Worm (Caenorhabditis elegans) whole organism, mixed stage, embryonic: Measurements from ENCODE around the gene K05F6.8.
"Not testable (repeated sequence)": the region's sequence is repeated elsewhere in the genome, so short reads cannot be mapped to it uniquely, and the experiment has no call there.

Source experiments
- bed-3 ChIP-seq: fragments of 200-800 bp; sonication (Bioruptor generic); optimal IDR thresholded peaks from 3 replicates; lab custom pipeline; 2018; ENCODE audit warnings: mild to moderate bottlenecking, missing genetic modification characterization, moderate library complexity, missing compliant biosample characterization
- blmp-1 ChIP-seq: fragments of 150-350 bp; optimal IDR thresholded peaks from 2 replicates; lab custom pipeline; 2014; ENCODE audit warnings: missing biosample characterization, missing genetic modification characterization
- ceh-39 ChIP-seq: fragments of 150-350 bp; optimal IDR thresholded peaks from 2 replicates; lab custom pipeline; 2014; ENCODE audit warnings: missing biosample characterization, missing genetic modification characterization
- ceh-43 ChIP-seq: fragments of 200-800 bp; sonication (Bioruptor generic); optimal IDR thresholded peaks from 2 replicates; lab custom pipeline; 2018; ENCODE audit warnings: mild to moderate bottlenecking, missing genetic modification characterization, moderate library complexity, missing compliant biosample characterization
- ceh-83 ChIP-seq: fragments of 200-800 bp; sonication (Bioruptor generic); optimal IDR thresholded peaks from 2 replicates; lab custom pipeline; 2018; ENCODE audit warnings: mild to moderate bottlenecking, missing genetic modification characterization, missing compliant biosample characterization
- ces-1 ChIP-seq: fragments of 150-350 bp; optimal IDR thresholded peaks from 2 replicates; lab custom pipeline; 2014; ENCODE audit warnings: missing biosample characterization, missing genetic modification reagents, missing genetic modification characterization
- cnd-1 ChIP-seq: fragments of 200-800 bp; sonication (Bioruptor generic); optimal IDR thresholded peaks from 2 replicates; lab custom pipeline; 2018; ENCODE audit warnings: mild to moderate bottlenecking, missing genetic modification characterization, missing compliant biosample characterization
- flh-1 ChIP-seq: fragments of 200-800 bp; sonication (Bioruptor generic); optimal IDR thresholded peaks from 2 replicates; lab custom pipeline; 2018; ENCODE audit warnings: mild to moderate bottlenecking, missing genetic modification characterization, moderate library complexity, missing compliant biosample characterization
- ham-2 ChIP-seq: fragments of 200-800 bp; sonication (Bioruptor generic); optimal IDR thresholded peaks from 2 replicates; lab custom pipeline; 2018; ENCODE audit warnings: mild to moderate bottlenecking, missing genetic modification characterization, missing compliant biosample characterization
- hlh-1 ChIP-seq: fragments of 150-350 bp; optimal IDR thresholded peaks from 2 replicates; lab custom pipeline; 2014; ENCODE audit warnings: missing biosample characterization, missing genetic modification reagents, missing genetic modification characterization
- lin-13 ChIP-seq: fragments of 150-350 bp; optimal IDR thresholded peaks from 2 replicates; lab custom pipeline; 2014; ENCODE audit warnings: missing biosample characterization, missing genetic modification characterization
- lin-32 ChIP-seq: fragments of 200-800 bp; sonication (Bioruptor generic); optimal IDR thresholded peaks from 2 replicates; lab custom pipeline; 2018; ENCODE audit warnings: mild to moderate bottlenecking, missing genetic modification characterization, missing compliant biosample characterization
- lsy-2 ChIP-seq: fragments of 150-350 bp; optimal IDR thresholded peaks from 2 replicates; lab custom pipeline; 2014; ENCODE audit warnings: missing biosample characterization, missing genetic modification characterization
- mab-5 ChIP-seq: fragments of 150-350 bp; optimal IDR thresholded peaks from 2 replicates; lab custom pipeline; 2014; ENCODE audit warnings: missing biosample characterization, missing genetic modification characterization
- mep-1 ChIP-seq: fragments of 150-350 bp; optimal IDR thresholded peaks from 2 replicates; lab custom pipeline; 2017; ENCODE audit warnings: missing biosample characterization, missing genetic modification reagents, missing genetic modification characterization, inconsistent platforms
- nhr-12 ChIP-seq: fragments of 150-350 bp; optimal IDR thresholded peaks from 2 replicates; lab custom pipeline; 2014; ENCODE audit warnings: missing biosample characterization, missing genetic modification characterization
- nhr-2 ChIP-seq: fragments of 150-350 bp; optimal IDR thresholded peaks from 2 replicates; lab custom pipeline; 2014; ENCODE audit warnings: missing biosample characterization, missing genetic modification characterization
- nhr-237 ChIP-seq: fragments of 150-350 bp; optimal IDR thresholded peaks from 2 replicates; lab custom pipeline; 2014; ENCODE audit warnings: missing biosample characterization, missing genetic modification characterization
- nhr-76 ChIP-seq: sonication (generic microtip); optimal IDR thresholded peaks from 2 replicates; lab custom pipeline; 2017; ENCODE audit warnings: missing biosample characterization, missing genetic modification characterization
- pha-4 ChIP-seq: fragments of 150-350 bp; optimal IDR thresholded peaks from 2 replicates; lab custom pipeline; 2018; ENCODE audit warnings: missing biosample characterization, missing genetic modification reagents, missing genetic modification characterization
- snpc-4 ChIP-seq: fragments of 150-350 bp; optimal IDR thresholded peaks from 2 replicates; lab custom pipeline; 2014; ENCODE audit warnings: missing biosample characterization, missing genetic modification characterization
- sptf-1 ChIP-seq: sonication (generic microtip); optimal IDR thresholded peaks from 2 replicates; lab custom pipeline; 2017; ENCODE audit warnings: mild to moderate bottlenecking, missing genetic modification characterization, moderate library complexity, missing compliant biosample characterization
- tbx-8 ChIP-seq: fragments of 200-800 bp; sonication (Bioruptor generic); optimal IDR thresholded peaks from 2 replicates; lab custom pipeline; 2018; ENCODE audit warnings: mild to moderate bottlenecking, missing genetic modification characterization, moderate library complexity, missing compliant biosample characterization
- unc-120 ChIP-seq: sonication (generic microtip); optimal IDR thresholded peaks from 2 replicates; lab custom pipeline; 2017; ENCODE audit warnings: missing genetic modification characterization, missing compliant biosample characterization; ENCODE audit not compliant: poor library complexity, severe bottlenecking
- unc-39 ChIP-seq: fragments of 150-350 bp; optimal IDR thresholded peaks from 2 replicates; lab custom pipeline; 2014; ENCODE audit warnings: missing biosample characterization, missing genetic modification characterization
- unc-62 ChIP-seq: fragments of 150-350 bp; optimal IDR thresholded peaks from 2 replicates; lab custom pipeline; 2014; ENCODE audit warnings: missing biosample characterization, missing genetic modification reagents, missing genetic modification characterization
- zip-8 ChIP-seq: fragments of 150-350 bp; optimal IDR thresholded peaks from 2 replicates; lab custom pipeline; 2014; ENCODE audit warnings: missing biosample characterization, missing genetic modification characterization
- ztf-11 ChIP-seq: fragments of 150-350 bp; optimal IDR thresholded peaks from 2 replicates; lab custom pipeline; 2014; ENCODE audit warnings: missing biosample characterization, missing genetic modification characterization

Gene K05F6.8

ce11 chrII:1545625-1546024, 21.9 kb downstream of the K05F6.8 start, which contains the start of gene K05F6.12:
Gene K05F6.12 (plus strand): TSS chrII:1545925.
- no peak for TF ChIP-seq zip-8
- TF ChIP-seq mab-5: no peak
- TF ChIP-seq ham-2 (GFP tag; lab: Kevin White, UChicago): no peak
- TF ChIP-seq mep-1 (tag; lab: Kevin White, UChicago): no peak
- no peak for TF ChIP-seq nhr-76
- no peak for TF ChIP-seq bed-3 (GFP tag; lab: Kevin White, UChicago)
- TF ChIP-seq lin-13 (tag; lab: Kevin White, UChicago): no peak
- TF ChIP-seq ceh-39 (tag; lab: Kevin White, UChicago): no peak
- TF ChIP-seq tbx-8: no peak
- TF ChIP-seq ces-1 (GFP tag; lab: Kevin White, UChicago): no peak
- no peak for TF ChIP-seq ceh-43 (GFP tag; lab: Kevin White, UChicago)
- TF ChIP-seq unc-62 (GFP tag; lab: Kevin White, UChicago): no peak
- no peak for TF ChIP-seq nhr-237
- no peak for TF ChIP-seq flh-1 (GFP tag; lab: Kevin White, UChicago)
- no peak for TF ChIP-seq nhr-12 (tag; lab: Kevin White, UChicago)
- TF ChIP-seq nhr-2 (tag; lab: Kevin White, UChicago): no peak
- TF ChIP-seq lin-32 (GFP tag; lab: Kevin White, UChicago): no peak
- no peak for TF ChIP-seq hlh-1 (tag; lab: Kevin White, UChicago)

- not testable (repeated sequence) for TF ChIP-seq pha-4 (tag; lab: Kevin White, UChicago); lin-32 (GFP tag; lab: Kevin White, UChicago); ceh-43 (GFP tag; lab: Kevin White, UChicago)
Observed at ce11 chrII:1543182-1543581, 24.4 kb downstream of the K05F6.8 start, which contains the start of gene K05F6.4. Gene K05F6.4 (plus strand): TSS chrII:1543482.

- not testable (repeated sequence) for TF ChIP-seq ceh-83; snpc-4 (tag; lab: Kevin White, UChicago); lsy-2 (tag; lab: Kevin White, UChicago)
Observed at ce11 chrII:1540628-1541027, 26.9 kb downstream of the K05F6.8 start, which contains the start of gene poml-4. Gene poml-4 (plus strand): TSS chrII:1540928.

ce11 chrII:1538589-1538988, 29.0 kb downstream of the K05F6.8 start, which contains the start of gene fbxb-44:
Gene fbxb-44 (plus strand): TSS chrII:1538889.
- TF ChIP-seq cnd-1 (tag; lab: Kevin White, UChicago): peak; percentile 34
- no peak for TF ChIP-seq pha-4 (tag; lab: Kevin White, UChicago)
- TF ChIP-seq unc-120 (tag; lab: Kevin White, UChicago): no peak
- TF ChIP-seq blmp-1 (tag; lab: Kevin White, UChicago): no peak
- TF ChIP-seq sptf-1 (tag; lab: Kevin White, UChicago): no peak
- no peak for TF ChIP-seq mab-5

ce11 chrII:1537321-1537720, 30.2 kb downstream of the K05F6.8 start, which contains the start of gene fbxb-42:
Gene fbxb-42 (plus strand): TSS chrII:1537621.
- TF ChIP-seq blmp-1 (tag; lab: Kevin White, UChicago): no peak
- peak; percentile 48 for TF ChIP-seq cnd-1 (tag; lab: Kevin White, UChicago)

ce11 chrII:1535931-1536330, 31.6 kb downstream of the K05F6.8 start, which contains the start of gene fbxb-43:
Gene fbxb-43 (plus strand): TSS chrII:1536231.
- TF ChIP-seq cnd-1 (tag; lab: Kevin White, UChicago) (peak; percentile 51), unc-39 (tag; lab: Kevin White, UChicago) (no peak)

- TF ChIP-seq ztf-11 (tag; lab: Kevin White, UChicago) (no peak), lin-13 (tag; lab: Kevin White, UChicago) (no peak)
Observed at ce11 chrII:1529057-1529456, 38.5 kb downstream of the K05F6.8 start, which contains the start of gene Y51H7BR.4. Gene Y51H7BR.4 (plus strand): TSS chrII:1529357.
